Fruit fly (Drosophila melanogaster): ENCODE results near the gene CG14989.

The CG14989 gene

DNA sequence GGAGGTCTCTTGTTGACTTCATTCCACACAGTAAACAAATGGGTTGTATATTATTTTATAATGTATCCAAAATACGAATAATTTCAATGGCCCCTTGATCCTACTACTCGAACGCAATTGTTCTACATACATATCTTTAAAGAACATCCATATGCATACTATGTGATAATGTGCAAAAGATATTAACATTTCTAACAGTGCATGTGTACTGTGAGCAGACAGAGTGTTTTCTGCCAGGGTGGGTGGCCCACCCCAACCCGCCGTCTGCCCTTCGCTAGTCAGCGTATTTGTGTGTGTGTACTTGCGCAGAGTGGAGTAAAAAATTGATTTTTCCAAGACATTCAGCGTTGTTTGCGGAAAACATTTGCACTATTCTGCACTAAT, 16.4 kb upstream of the CG14989 start (continued):
- TF ChIP-seq CG17568 (GFP tag; optimal IDR thresholded peaks at IDR 0.05), result peak; percentile 4
- TF ChIP-seq CG16815 (GFP tag; optimal IDR thresholded peaks at IDR 0.05), result no peak
- no peak for TF ChIP-seq Pdp1 (GFP tag; optimal IDR thresholded peaks at IDR 0.05)
- TF ChIP-seq CG42726 (GFP tag; IDR thresholded peaks at IDR 0.05; ENCODE audit: partially characterized antibody), result no peak
- no peak for TF ChIP-seq CrebB (tag; optimal IDR thresholded peaks at IDR 0.05)
- no peak for TF ChIP-seq prd (optimal IDR thresholded peaks at IDR 0.05)
- TF ChIP-seq prd (GFP tag; IDR thresholded peaks at IDR 0.05), result peak; percentile 66
- peak; percentile 78 for TF ChIP-seq CG12071 (GFP tag; optimal IDR thresholded peaks at IDR 0.05)
- no peak for TF ChIP-seq CG30403 (GFP tag; optimal IDR thresholded peaks at IDR 0.05)
- peak; percentile 36 for TF ChIP-seq HHEX (GFP tag; optimal IDR thresholded peaks at IDR 0.05)
- TF ChIP-seq CG9437 (GFP tag; optimal IDR thresholded peaks at IDR 0.05), result peak; percentile 8
- TF ChIP-seq CG9932 (GFP tag; IDR thresholded peaks at IDR 0.05), result peak; percentile 64
- TF ChIP-seq CG13123 (GFP tag; optimal IDR thresholded peaks at IDR 0.05), result peak; percentile 32
- peak; percentile 74 for TF ChIP-seq Atf6 (GFP tag; IDR thresholded peaks at IDR 0.05)
- no peak for TF ChIP-seq CG12155 (GFP tag; optimal IDR thresholded peaks at IDR 0.05)
- peak; percentile 38; the same call in 1 of the 2 replicates for TF ChIP-seq CG31441 (GFP tag; IDR thresholded peaks at IDR 0.05)
- no peak for TF ChIP-seq Elba2 (GFP tag; optimal IDR thresholded peaks at IDR 0.05)
- TF ChIP-seq CG8089 (GFP tag; optimal IDR thresholded peaks at IDR 0.05), result no peak
- TF ChIP-seq CG14014 (GFP tag; IDR thresholded peaks at IDR 0.05), result peak; percentile 71
- peak; percentile 68 for TF ChIP-seq ind (GFP tag; optimal IDR thresholded peaks at IDR 0.05)
- peak; percentile 46 for TF ChIP-seq CG7556 (GFP tag; optimal IDR thresholded peaks at IDR 0.05)
- peak; percentile 97 for TF ChIP-seq onecut (GFP tag; IDR thresholded peaks at IDR 0.05)
- no peak for TF ChIP-seq CG7963 (GFP tag; IDR thresholded peaks at IDR 0.05; ENCODE audit: partially characterized antibody)
- TF ChIP-seq chn (GFP tag; optimal IDR thresholded peaks at IDR 0.05), result peak; percentile 23
- no peak for TF ChIP-seq chinmo (GFP tag; IDR thresholded peaks at IDR 0.05; ENCODE audit: partially characterized antibody)
- TF ChIP-seq YL-1 (GFP tag; optimal IDR thresholded peaks at IDR 0.05), result no peak
- TF ChIP-seq trem (tag; optimal IDR thresholded peaks at IDR 0.05), result peak; percentile 22
- TF ChIP-seq CG6791 (GFP tag; IDR thresholded peaks at IDR 0.05; ENCODE audit: partially characterized antibody), result no peak
- TF ChIP-seq CG17829 (tag; optimal IDR thresholded peaks at IDR 0.05), result no peak
- no peak for TF ChIP-seq mirr (GFP tag; optimal IDR thresholded peaks at IDR 0.05)
- TF ChIP-seq slbo (GFP tag; IDR thresholded peaks at IDR 0.05), result peak; percentile 88
- TF ChIP-seq CG1602 (GFP tag; optimal IDR thresholded peaks at IDR 0.05), result peak; percentile 49
- peak; percentile 4 for TF ChIP-seq Spps (tag; optimal IDR thresholded peaks at IDR 0.05)
- peak; percentile 39 for TF ChIP-seq bcd (GFP tag; optimal IDR thresholded peaks at IDR 0.05)
- no peak for TF ChIP-seq pfk (GFP tag; optimal IDR thresholded peaks at IDR 0.05)
- TF ChIP-seq hth (optimal IDR thresholded peaks at IDR 0.05), result no peak
- peak; percentile 61 for TF ChIP-seq Oli (tag; optimal IDR thresholded peaks at IDR 0.05)
- TF ChIP-seq Deaf1 (tag; optimal IDR thresholded peaks at IDR 0.05), result no peak
- peak; percentile 70; the same call in 2 of the 3 replicates for TF ChIP-seq ken (GFP tag; IDR thresholded peaks at IDR 0.05)
- TF ChIP-seq CG7357 (GFP tag; IDR thresholded peaks at IDR 0.05), result peak; percentile 49; the same call in 2 of the 3 replicates
- no peak for TF ChIP-seq Hmr (GFP tag; optimal IDR thresholded peaks at IDR 0.05)
- TF ChIP-seq Dip3 (GFP tag; optimal IDR thresholded peaks at IDR 0.05), result peak; percentile 9
- peak; percentile 72; the same call in 1 of the 2 replicates for TF ChIP-seq CG5953 (GFP tag; IDR thresholded peaks at IDR 0.05)
- peak; percentile 87 for TF ChIP-seq zfh1 (GFP tag; IDR thresholded peaks at IDR 0.05)
- TF ChIP-seq mam (GFP tag; optimal IDR thresholded peaks at IDR 0.05), result no peak
- no peak for TF ChIP-seq sqz (GFP tag; optimal IDR thresholded peaks at IDR 0.05)
- TF ChIP-seq CG11695 (GFP tag; IDR thresholded peaks at IDR 0.05), result peak; percentile 79
- TF ChIP-seq D19B (GFP tag; optimal IDR thresholded peaks at IDR 0.05), result no peak
- TF ChIP-seq dmrt11E (tag; optimal IDR thresholded peaks at IDR 0.05), result no peak
- peak; percentile 50 for TF ChIP-seq CG10654 (GFP tag; optimal IDR thresholded peaks at IDR 0.05)
- no peak for TF ChIP-seq nau (GFP tag; optimal IDR thresholded peaks at IDR 0.05)
- no peak for TF ChIP-seq exex (tag; optimal IDR thresholded peaks at IDR 0.05)

Data from whole organism, embryonic.